Worm (Caenorhabditis elegans) whole organism, L1 larva: ENCODE measurements around the gene M106.3.
A peak's percentile ranks its signal among the peaks of the same experiment; 100 is the strongest.

Experiments used
- C04F5.9 ChIP-seq: sonication (generic microtip); optimal IDR thresholded peaks from 2 replicates; lab custom pipeline; 2016; ENCODE audit warnings: missing genetic modification characterization, missing compliant biosample characterization
- C34B4.2 ChIP-seq: sonication (generic microtip); optimal IDR thresholded peaks from 2 replicates; lab custom pipeline; 2017; ENCODE audit warnings: mild to moderate bottlenecking, missing genetic modification characterization, missing compliant biosample characterization
- aha-1 ChIP-seq: fragments of 150-350 bp; optimal IDR thresholded peaks from 2 replicates; lab custom pipeline; 2014; ENCODE audit warnings: missing biosample characterization, missing genetic modification characterization
- aly-2 ChIP-seq: fragments of 150-350 bp; optimal IDR thresholded peaks from 2 replicates; lab custom pipeline; 2014; ENCODE audit warnings: missing biosample characterization, missing genetic modification characterization
- ama-1 ChIP-seq: fragments of 150-350 bp; optimal IDR thresholded peaks from 2 replicates; lab custom pipeline; 2014
- blmp-1 ChIP-seq: fragments of 150-350 bp; optimal IDR thresholded peaks from 2 replicates; lab custom pipeline; 2014; ENCODE audit warnings: missing biosample characterization, missing genetic modification characterization
- ceh-63 ChIP-seq: fragments of 200-800 bp; sonication (Bioruptor generic); optimal IDR thresholded peaks from 2 replicates; lab custom pipeline; 2018; ENCODE audit warnings: mild to moderate bottlenecking, missing genetic modification characterization, missing compliant biosample characterization
- ceh-88 ChIP-seq: fragments of 200-800 bp; sonication (Bioruptor generic); IDR thresholded peaks from 2 replicates; pipeline ENCODE4 v1.3.6; 2022; ENCODE audit warnings: missing genetic modification characterization, missing compliant biosample characterization
- ces-1 ChIP-seq: fragments of 150-350 bp; optimal IDR thresholded peaks from 2 replicates; lab custom pipeline; 2014; ENCODE audit warnings: missing biosample characterization, missing genetic modification reagents, missing genetic modification characterization
- dpl-1 ChIP-seq, 3 experiments: fragments of 150-350 bp in 2 of 3; sonication (generic microtip) in 1 of 3; optimal IDR thresholded peaks; 2 replicates each; lab custom pipeline; 2014 to 2017; ENCODE audit warnings: missing biosample characterization in 3 of 3, missing genetic modification characterization in 3 of 3, missing genetic modification reagents in 3 of 3
- ets-5 ChIP-seq: fragments of 200-800 bp; sonication (Bioruptor generic); IDR thresholded peaks from 2 replicates; pipeline ENCODE4 v1.3.6; 2022; ENCODE audit warnings: missing genetic modification characterization, missing compliant biosample characterization
- fkh-4 ChIP-seq: sonication (generic microtip); optimal IDR thresholded peaks from 2 replicates; lab custom pipeline; 2016; ENCODE audit warnings: missing compliant biosample characterization, missing genetic modification characterization, borderline replicate concordance
- fkh-8 ChIP-seq: sonication (generic microtip); optimal IDR thresholded peaks from 2 replicates; lab custom pipeline; 2016; ENCODE audit warnings: mild to moderate bottlenecking, missing genetic modification characterization, missing compliant biosample characterization
- grh-1 ChIP-seq: fragments of 200-800 bp; sonication (Bioruptor generic); IDR thresholded peaks from 2 replicates; pipeline ENCODE4 v1.3.6; 2022; ENCODE audit warnings: missing genetic modification reagents, missing genetic modification characterization, missing compliant biosample characterization
- hlh-17 ChIP-seq: fragments of 200-800 bp; sonication (Bioruptor generic); optimal IDR thresholded peaks from 2 replicates; lab custom pipeline; 2018; ENCODE audit warnings: missing genetic modification characterization, mild to moderate bottlenecking, missing compliant biosample characterization, moderate library complexity, borderline replicate concordance
- isw-1 ChIP-seq: fragments of 200-800 bp; sonication (Bioruptor generic); IDR thresholded peaks from 2 replicates; pipeline ENCODE4 v1.3.6; 2022; ENCODE audit warnings: missing genetic modification characterization, missing compliant biosample characterization
- lin-14 ChIP-seq: fragments of 200-800 bp; sonication (Bioruptor generic); optimal IDR thresholded peaks from 2 replicates; lab custom pipeline; 2018; ENCODE audit warnings: mild to moderate bottlenecking, missing genetic modification characterization, moderate library complexity, missing compliant biosample characterization
- lin-15B ChIP-seq: fragments of 150-350 bp; sonication (generic microtip); optimal IDR thresholded peaks from 3 replicates; lab custom pipeline; 2014; ENCODE audit warnings: missing biosample characterization, missing genetic modification characterization
- lin-35 ChIP-seq, 2 experiments: fragments of 150-350 bp; optimal IDR thresholded peaks; 2 replicates each; lab custom pipeline; 2014; ENCODE audit warnings: missing biosample characterization in 2 of 2, missing genetic modification characterization in 2 of 2, missing genetic modification reagents in 2 of 2
- lin-39 ChIP-seq: fragments of 150-350 bp; optimal IDR thresholded peaks from 2 replicates; lab custom pipeline; 2014; ENCODE audit warnings: missing biosample characterization, missing genetic modification reagents, missing genetic modification characterization
- lsy-2 ChIP-seq, 2 experiments: fragments of 150-350 bp; optimal IDR thresholded peaks; 2 replicates each; lab custom pipeline; 2014; ENCODE audit warnings: missing biosample characterization in 2 of 2, missing genetic modification characterization in 2 of 2
- mab-9 ChIP-seq: fragments of 200-800 bp; sonication (Bioruptor generic); IDR thresholded peaks from 2 replicates; pipeline ENCODE4 v1.3.6; 2022; ENCODE audit warnings: missing genetic modification reagents, missing genetic modification characterization, missing compliant biosample characterization
- mdl-1 ChIP-seq, 2 experiments: fragments of 150-350 bp; optimal IDR thresholded peaks; 2 replicates each; lab custom pipeline; 2014 to 2017; ENCODE audit warnings: missing biosample characterization in 2 of 2, missing genetic modification characterization in 2 of 2, inconsistent platforms in 1 of 2
- nhr-20 ChIP-seq: sonication (generic microtip); optimal IDR thresholded peaks from 2 replicates; lab custom pipeline; 2016; ENCODE audit warnings: mild to moderate bottlenecking, missing genetic modification characterization, missing compliant biosample characterization
- nhr-71 ChIP-seq: sonication (generic microtip); optimal IDR thresholded peaks from 2 replicates; lab custom pipeline; 2016; ENCODE audit warnings: mild to moderate bottlenecking, missing genetic modification characterization, moderate library complexity, missing compliant biosample characterization
- nhr-84 ChIP-seq: sonication (generic microtip); optimal IDR thresholded peaks from 2 replicates; lab custom pipeline; 2017; ENCODE audit warnings: missing biosample characterization, missing genetic modification characterization
- nhr-90 ChIP-seq: sonication (generic microtip); optimal IDR thresholded peaks from 2 replicates; lab custom pipeline; 2016; ENCODE audit warnings: mild to moderate bottlenecking, missing genetic modification characterization, missing compliant biosample characterization; ENCODE audit not compliant: poor library complexity
- pag-3 ChIP-seq: sonication (generic microtip); optimal IDR thresholded peaks from 2 replicates; lab custom pipeline; 2017; ENCODE audit warnings: missing genetic modification characterization, mild to moderate bottlenecking, missing compliant biosample characterization, antibody characterized with exemption, borderline replicate concordance; ENCODE audit not compliant: insufficient read depth
- skn-1 ChIP-seq: fragments of 150-350 bp; optimal IDR thresholded peaks from 2 replicates; lab custom pipeline; 2014; ENCODE audit warnings: missing biosample characterization, missing genetic modification characterization
- swsn-7 ChIP-seq: sonication (generic microtip); optimal IDR thresholded peaks from 2 replicates; lab custom pipeline; 2016; ENCODE audit warnings: missing genetic modification characterization, missing compliant biosample characterization
- tlp-1 ChIP-seq: fragments of 150-350 bp; optimal IDR thresholded peaks from 2 replicates; lab custom pipeline; 2014; ENCODE audit warnings: missing biosample characterization, missing genetic modification characterization
- unc-130 ChIP-seq: fragments of 150-350 bp; optimal IDR thresholded peaks from 2 replicates; lab custom pipeline; 2017; ENCODE audit warnings: missing biosample characterization, missing genetic modification characterization, inconsistent platforms
- xbp-1 ChIP-seq: sonication (generic microtip); optimal IDR thresholded peaks from 2 replicates; lab custom pipeline; 2016; ENCODE audit warnings: missing genetic modification characterization, missing compliant biosample characterization
- zag-1 ChIP-seq: fragments of 150-350 bp; optimal IDR thresholded peaks from 2 replicates; lab custom pipeline; 2014; ENCODE audit warnings: missing biosample characterization, missing genetic modification characterization
- ztf-11 ChIP-seq, 2 experiments: sonication (generic microtip); optimal IDR thresholded peaks; 2 replicates each; lab custom pipeline; 2016 to 2017; ENCODE audit warnings: missing genetic modification characterization in 2 of 2, missing biosample characterization in 1 of 2, missing compliant biosample characterization in 1 of 2

Gene M106.3

DNA sequence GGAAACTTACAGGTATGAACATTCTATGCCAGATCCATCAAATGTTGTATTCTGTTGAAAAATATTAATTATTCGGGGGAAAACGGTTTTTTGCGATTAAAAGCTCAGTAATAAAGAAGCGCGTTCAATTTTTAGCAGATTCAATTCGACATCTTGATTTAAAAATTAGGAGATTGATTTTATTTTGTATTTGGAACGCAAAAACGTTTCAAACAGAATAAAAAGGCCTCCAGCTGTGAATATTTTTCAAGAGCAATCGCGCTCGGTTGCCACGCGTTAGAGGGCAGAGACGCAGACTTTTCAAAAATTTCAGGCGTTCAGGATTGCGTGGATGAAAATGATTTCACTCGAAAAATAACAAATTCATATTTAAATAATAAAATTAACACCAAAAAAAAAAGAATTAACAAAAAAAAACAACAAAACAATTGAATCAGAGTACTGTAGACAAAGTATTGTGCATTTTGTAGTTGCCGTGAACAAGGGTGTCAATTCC is 40.7 kb downstream of the M106.3 start, which contains the start of gene R06F6.8 (continued):
- TF ChIP-seq pag-3 (no peak), lin-14 (GFP tag; lab: Kevin White, UChicago) (no peak), ces-1 (GFP tag; lab: Kevin White, UChicago) (no peak), lin-15B (tag; lab: Kevin White, UChicago) (peak; percentile 48), aly-2 (tag; lab: Kevin White, UChicago) (no peak), ama-1 (lab: Kevin White, UChicago) (no peak), ets-5 (GFP tag; lab: Robert Waterston, UW) (no peak), ztf-11 (tag; optimal IDR thresholded peaks at IDR 0.05; lab: Kevin White, UChicago) (no peak), mdl-1 (tag; optimal IDR thresholded peaks at IDR 0.05; lab: Kevin White, UChicago) (no peak), tlp-1 (tag; lab: Kevin White, UChicago) (no peak), dpl-1 (GFP tag; optimal IDR thresholded peaks at IDR 0.05; lab: Kevin White, UChicago) (peak; percentile 33 to 70 (median 51)), blmp-1 (tag; lab: Kevin White, UChicago) (no peak), nhr-71 (peak; percentile 25), lin-35 (GFP tag; optimal IDR thresholded peaks at IDR 0.05; lab: Kevin White, UChicago) (peak; percentile 34 to 62), lsy-2 (tag; optimal IDR thresholded peaks at IDR 0.05; lab: Kevin White, UChicago) (peak in 1 of 2 experiments; percentile 59)
- TF ChIP-seq, all 84 proteins: peak for 13

DNA sequence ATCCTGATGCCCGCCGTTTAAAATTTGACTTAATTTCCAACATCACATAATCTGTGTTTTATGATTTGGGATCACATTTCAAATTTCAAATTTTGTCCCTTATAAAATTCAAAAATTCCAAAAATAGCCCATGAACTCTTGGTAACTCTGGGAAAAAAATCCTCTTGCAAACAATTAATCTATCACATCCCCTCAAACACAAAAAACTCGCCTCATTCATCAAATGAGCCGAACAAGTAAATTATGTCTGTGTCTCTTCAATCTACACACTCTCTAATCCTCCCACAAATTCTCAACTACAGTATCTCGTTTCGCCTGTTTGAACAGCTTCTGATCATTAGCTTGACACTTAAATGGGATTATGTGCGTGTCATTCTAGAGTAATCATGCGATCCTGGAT is 50.0 kb downstream of the M106.3 start, which contains the start of gene msrp-7:
msrp-7 (plus strand) TSS at position 301 of the 400 bp plus-strand sequence.
- TF ChIP-seq unc-130 (tag; lab: Kevin White, UChicago), result no peak
- TF ChIP-seq ceh-88 (GFP tag; lab: Robert Waterston, UW), result no peak
- no peak for TF ChIP-seq mab-9 (GFP tag; lab: Robert Waterston, UW)
- no peak for TF ChIP-seq xbp-1 (tag; lab: Kevin White, UChicago)
- TF ChIP-seq nhr-90 (tag; lab: Kevin White, UChicago), result no peak
- no peak for TF ChIP-seq skn-1 (tag; lab: Kevin White, UChicago)
- no peak for TF ChIP-seq aly-2 (tag; lab: Kevin White, UChicago)
- no peak for TF ChIP-seq zag-1 (tag; lab: Kevin White, UChicago)
- TF ChIP-seq lin-39, result no peak
- TF ChIP-seq C34B4.2 (tag; lab: Kevin White, UChicago), result no peak
- no peak for TF ChIP-seq swsn-7 (tag; lab: Kevin White, UChicago)
- TF ChIP-seq lsy-2 (tag; optimal IDR thresholded peaks at IDR 0.05; lab: Kevin White, UChicago), result no peak
- no peak for TF ChIP-seq lin-35 (GFP tag; optimal IDR thresholded peaks at IDR 0.05; lab: Kevin White, UChicago)
- no peak for TF ChIP-seq aha-1 (tag; lab: Kevin White, UChicago)
- no peak for TF ChIP-seq nhr-20
- TF ChIP-seq hlh-17, result no peak
- no peak for TF ChIP-seq mdl-1 (tag; optimal IDR thresholded peaks at IDR 0.05; lab: Kevin White, UChicago)

DNA sequence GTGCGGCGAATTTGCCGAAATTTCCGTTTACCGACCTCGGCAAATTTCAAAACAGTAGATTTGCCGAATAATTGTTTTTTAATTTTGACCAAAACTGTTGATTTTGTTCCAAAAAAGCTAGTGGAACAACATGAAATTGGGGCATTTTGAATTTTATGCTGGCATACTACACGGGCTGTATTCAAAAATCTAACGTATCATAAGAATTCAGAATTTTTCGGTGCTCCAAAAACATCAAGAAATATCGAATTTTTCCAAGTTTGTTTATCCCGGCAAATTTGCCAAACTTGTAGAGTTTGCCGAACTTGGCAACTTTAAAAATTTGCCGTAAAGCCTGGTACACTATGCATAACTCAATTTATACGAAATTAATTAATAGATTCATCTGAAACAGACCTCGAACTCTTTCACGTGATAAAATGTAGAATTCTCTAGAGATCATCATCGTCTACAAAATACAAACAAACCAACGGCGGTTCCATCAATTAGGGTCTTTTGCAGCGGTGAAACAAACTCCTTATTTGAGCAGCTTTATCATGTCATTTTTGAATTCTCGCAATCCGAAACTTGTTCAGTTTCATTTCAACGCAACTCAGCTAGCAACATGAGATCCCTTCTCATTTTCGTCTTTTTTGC is 51.9 kb downstream of the M106.3 start, which contains the start of gene R06F6.14:
R06F6.14 (plus strand) TSS at position 586 of the 636 bp plus-strand sequence.
- TF ChIP-seq ama-1 (lab: Kevin White, UChicago) (no peak), lin-15B (tag; lab: Kevin White, UChicago) (no peak), grh-1 (GFP tag; lab: Robert Waterston, UW) (no peak), pag-3 (no peak), C04F5.9 (tag; lab: Kevin White, UChicago) (no peak), fkh-8 (tag; lab: Kevin White, UChicago) (no peak), nhr-84 (tag; lab: Kevin White, UChicago) (no peak), fkh-4 (tag; lab: Kevin White, UChicago) (no peak), ceh-63 (GFP tag; lab: Kevin White, UChicago) (no peak), swsn-7 (tag; lab: Kevin White, UChicago) (no peak), isw-1 (no peak)
